Fruit fly (Drosophila melanogaster) whole organism, embryonic: ENCODE measurements around the gene Dok.

Experiments used
- CG10462 ChIP-seq: fragments of 200-800 bp; sonication (Bioruptor generic); optimal IDR thresholded peaks from 2 replicates; lab custom pipeline; 2016; ENCODE audit warnings: missing biosample characterization, missing genetic modification characterization
- CG13624 ChIP-seq: fragments of 200-800 bp; sonication (Bioruptor generic); optimal IDR thresholded peaks from 2 replicates; lab custom pipeline; 2016; ENCODE audit warnings: missing biosample characterization, missing genetic modification characterization
- CG13894 ChIP-seq: fragments of 200-800 bp; sonication (Bioruptor generic); optimal IDR thresholded peaks from 3 replicates; lab custom pipeline; 2018; ENCODE audit warnings: missing biosample characterization, mild to moderate bottlenecking, missing genetic modification characterization, moderate library complexity
- CG15514 ChIP-seq: fragments of 200-800 bp; sonication (Bioruptor generic); optimal IDR thresholded peaks from 3 replicates; lab custom pipeline; 2017; ENCODE audit warnings: missing biosample characterization, missing genetic modification characterization, mild to moderate bottlenecking, moderate library complexity, missing genetic modification reagents
- CG16863 ChIP-seq: fragments of 200-800 bp; sonication (Bioruptor generic); optimal IDR thresholded peaks from 3 replicates; lab custom pipeline; 2016; ENCODE audit warnings: missing biosample characterization, missing genetic modification characterization
- CG17912 ChIP-seq: fragments of 200-800 bp; sonication (Bioruptor generic); optimal IDR thresholded peaks from 2 replicates; lab custom pipeline; 2018; ENCODE audit warnings: missing biosample characterization, mild to moderate bottlenecking, missing genetic modification characterization
- CG18476 ChIP-seq: fragments of 200-800 bp; sonication (Bioruptor generic); optimal IDR thresholded peaks from 2 replicates; lab custom pipeline; 2016; ENCODE audit warnings: missing biosample characterization, mild to moderate bottlenecking, missing genetic modification characterization
- CG18764 ChIP-seq: fragments of 200-800 bp; sonication (Bioruptor generic); optimal IDR thresholded peaks from 3 replicates; lab custom pipeline; 2016; ENCODE audit warnings: missing biosample characterization, missing genetic modification characterization
- CG2116 ChIP-seq: fragments of 200-800 bp; sonication (Bioruptor generic); optimal IDR thresholded peaks from 3 replicates; lab custom pipeline; 2018; ENCODE audit warnings: missing biosample characterization, mild to moderate bottlenecking, missing genetic modification characterization
- CG30431 ChIP-seq: fragments of 200-800 bp; sonication (Bioruptor generic); optimal IDR thresholded peaks from 2 replicates; lab custom pipeline; 2017; ENCODE audit warnings: missing biosample characterization, missing genetic modification characterization
- CG32772 ChIP-seq: fragments of 200-800 bp; sonication (Bioruptor generic); IDR thresholded peaks from 2 replicates; pipeline ENCODE4 v1.3.6; 2022; ENCODE audit warnings: missing biosample characterization, missing genetic modification characterization
- CG33213 ChIP-seq: fragments of 200-800 bp; sonication (Bioruptor generic); optimal IDR thresholded peaks from 3 replicates; lab custom pipeline; 2016; ENCODE audit warnings: missing biosample characterization, missing genetic modification characterization
- CG34376 ChIP-seq: fragments of 200-800 bp; sonication (Bioruptor generic); optimal IDR thresholded peaks from 2 replicates; lab custom pipeline; 2018; ENCODE audit warnings: missing biosample characterization, mild to moderate bottlenecking, missing genetic modification characterization
- CG34422 ChIP-seq: fragments of 200-800 bp; sonication (Bioruptor generic); IDR thresholded peaks from 3 replicates; pipeline ENCODE4 v1.3.6; 2022; ENCODE audit warnings: missing biosample characterization, missing genetic modification characterization
- CG4282 ChIP-seq: fragments of 200-800 bp; sonication (Bioruptor generic); optimal IDR thresholded peaks from 2 replicates; lab custom pipeline; 2016; ENCODE audit warnings: missing biosample characterization, missing genetic modification characterization
- CG6272 ChIP-seq: fragments of 200-800 bp; sonication (Bioruptor generic); IDR thresholded peaks from 2 replicates; pipeline ENCODE4 v1.3.6; 2022; ENCODE audit warnings: missing biosample characterization, missing genetic modification characterization
- CG7786 ChIP-seq: fragments of 200-800 bp; sonication (Bioruptor generic); optimal IDR thresholded peaks from 2 replicates; lab custom pipeline; 2016; ENCODE audit warnings: missing biosample characterization, missing genetic modification characterization
- CG8089 ChIP-seq: fragments of 200-800 bp; sonication (Bioruptor generic); optimal IDR thresholded peaks from 3 replicates; lab custom pipeline; 2016; ENCODE audit warnings: missing biosample characterization, missing genetic modification characterization
- Deaf1 ChIP-seq: fragments of 200-800 bp; optimal IDR thresholded peaks from 3 replicates; lab custom pipeline; 2019; ENCODE audit warnings: missing biosample characterization, mild to moderate bottlenecking, missing genetic modification characterization, moderate library complexity
- Gsc ChIP-seq: fragments of 200-800 bp; sonication (Bioruptor generic); IDR thresholded peaks from 2 replicates; pipeline ENCODE4 v1.3.6; 2022; ENCODE audit warnings: missing biosample characterization, missing genetic modification characterization
- HLH4C ChIP-seq: fragments of 200-800 bp; sonication (Bioruptor generic); IDR thresholded peaks from 3 replicates; pipeline ENCODE4 v1.3.6; 2022; ENCODE audit warnings: missing biosample characterization, missing genetic modification characterization; ENCODE audit not compliant: partially characterized antibody
- Hr3 ChIP-seq: fragments of 200-800 bp; sonication (Bioruptor generic); optimal IDR thresholded peaks from 3 replicates; lab custom pipeline; 2016; ENCODE audit warnings: missing biosample characterization, missing genetic modification characterization
- MBD-R2 ChIP-seq: fragments of 200-800 bp; sonication (Bioruptor generic); IDR thresholded peaks from 2 replicates; pipeline ENCODE4 v1.3.6; 2022; ENCODE audit warnings: missing biosample characterization, missing genetic modification characterization
- Mes4 ChIP-seq: fragments of 200-800 bp; sonication (Bioruptor generic); optimal IDR thresholded peaks from 2 replicates; lab custom pipeline; 2016; ENCODE audit warnings: missing biosample characterization, missing genetic modification characterization
- Oaz ChIP-seq: fragments of 200-800 bp; sonication (Bioruptor generic); IDR thresholded peaks from 2 replicates; pipeline ENCODE4 v1.3.6; 2022; ENCODE audit warnings: missing biosample characterization, missing genetic modification characterization
- Ravus ChIP-seq: fragments of 200-800 bp; sonication (Bioruptor generic); IDR thresholded peaks from 2 replicates; pipeline ENCODE4 v1.3.6; 2022; ENCODE audit warnings: missing biosample characterization, missing genetic modification characterization
- Scr ChIP-seq: fragments of 200-800 bp; sonication (Bioruptor generic); IDR thresholded peaks from 2 replicates; pipeline ENCODE4 v1.3.6; 2022; ENCODE audit warnings: missing biosample characterization, missing genetic modification characterization; ENCODE audit not compliant: partially characterized antibody
- ara ChIP-seq: fragments of 200-800 bp; sonication (Bioruptor generic); IDR thresholded peaks from 2 replicates; pipeline ENCODE4 v1.3.6; 2022; ENCODE audit warnings: missing biosample characterization, missing genetic modification characterization
- ash1 ChIP-seq: fragments of 200-800 bp; sonication (Bioruptor generic); optimal IDR thresholded peaks from 2 replicates; lab custom pipeline; 2018; ENCODE audit warnings: missing biosample characterization, mild to moderate bottlenecking, missing genetic modification characterization
- az2 ChIP-seq: fragments of 200-800 bp; sonication (Bioruptor generic); optimal IDR thresholded peaks from 3 replicates; lab custom pipeline; 2016; ENCODE audit warnings: missing biosample characterization, missing genetic modification characterization
- br ChIP-seq: fragments of >200 bp; optimal IDR thresholded peaks from 2 replicates; lab custom pipeline; 2017
- chn ChIP-seq: fragments of 200-800 bp; sonication (Bioruptor generic); optimal IDR thresholded peaks from 2 replicates; lab custom pipeline; 2016; ENCODE audit warnings: missing biosample characterization, missing genetic modification characterization
- dan ChIP-seq: fragments of 200-800 bp; sonication (Bioruptor generic); IDR thresholded peaks from 2 replicates; pipeline ENCODE4 v1.3.6; 2022; ENCODE audit warnings: missing biosample characterization, missing genetic modification characterization
- dmrt11E ChIP-seq: fragments of 200-800 bp; sonication (Bioruptor generic); optimal IDR thresholded peaks from 3 replicates; lab custom pipeline; 2018; ENCODE audit warnings: missing biosample characterization, mild to moderate bottlenecking, missing genetic modification characterization, moderate library complexity
- ems ChIP-seq: fragments of 200-800 bp; sonication (Bioruptor generic); optimal IDR thresholded peaks from 3 replicates; lab custom pipeline; 2016; ENCODE audit warnings: missing biosample characterization, missing genetic modification characterization
- gcm ChIP-seq: fragments of 200-800 bp; sonication (Bioruptor generic); optimal IDR thresholded peaks from 2 replicates; lab custom pipeline; 2019; ENCODE audit warnings: missing biosample characterization, mild to moderate bottlenecking, missing genetic modification characterization, moderate library complexity
- gem ChIP-seq: fragments of 200-800 bp; sonication (Bioruptor generic); optimal IDR thresholded peaks from 2 replicates; lab custom pipeline; 2019; ENCODE audit warnings: missing biosample characterization, mild to moderate bottlenecking, missing genetic modification characterization, moderate library complexity
- her ChIP-seq: fragments of 200-800 bp; sonication (Bioruptor generic); optimal IDR thresholded peaks from 2 replicates; lab custom pipeline; 2016; ENCODE audit warnings: missing biosample characterization, missing genetic modification characterization
- mam ChIP-seq: fragments of 200-800 bp; sonication (Bioruptor generic); optimal IDR thresholded peaks from 3 replicates; lab custom pipeline; 2016; ENCODE audit warnings: missing biosample characterization, missing genetic modification characterization
- nau ChIP-seq: fragments of 200-800 bp; sonication (Bioruptor generic); optimal IDR thresholded peaks from 3 replicates; lab custom pipeline; 2017; ENCODE audit warnings: missing biosample characterization, mild to moderate bottlenecking, missing genetic modification characterization, missing genetic modification reagents
- odd ChIP-seq: fragments of 200-800 bp; sonication (Bioruptor generic); optimal IDR thresholded peaks from 2 replicates; lab custom pipeline; 2017; ENCODE audit warnings: missing biosample characterization, mild to moderate bottlenecking, missing genetic modification characterization
- pan ChIP-seq, 4 experiments: fragments of >200 bp in 3 of 4; fragments of 200-800 bp in 1 of 4; sonication (Bioruptor generic) in 1 of 4; optimal IDR thresholded peaks in 3 of 4; IDR thresholded peaks in 1 of 4; 2 replicates each; pipeline versions ENCODE4 v1.3.6 to Lab custom; 2017 to 2022; ENCODE audit warnings: missing biosample characterization in 2 of 4, missing genetic modification characterization in 2 of 4, mixed read lengths in 1 of 4
- prd ChIP-seq, 3 experiments: fragments of >200 bp in 2 of 3; fragments of 200-800 bp in 1 of 3; sonication (Bioruptor generic) in 1 of 3; optimal IDR thresholded peaks in 2 of 3; IDR thresholded peaks in 1 of 3; 2 replicates in 2 of 3; 3 replicates in 1 of 3; pipeline versions ENCODE4 v1.3.6 to Lab custom; 2017 to 2022; ENCODE audit warnings: missing biosample characterization in 1 of 3, missing genetic modification characterization in 1 of 3
- pros ChIP-seq: fragments of 200-800 bp; sonication (Bioruptor generic); optimal IDR thresholded peaks from 3 replicates; lab custom pipeline; 2019; ENCODE audit warnings: missing biosample characterization, mild to moderate bottlenecking, missing genetic modification characterization, moderate library complexity
- slp2 ChIP-seq: fragments of 200-800 bp; sonication (Bioruptor generic); optimal IDR thresholded peaks from 2 replicates; lab custom pipeline; 2016; ENCODE audit warnings: missing biosample characterization, missing genetic modification characterization
- tap ChIP-seq: fragments of 200-800 bp; optimal IDR thresholded peaks from 3 replicates; lab custom pipeline; 2019; ENCODE audit warnings: missing biosample characterization, mild to moderate bottlenecking, missing genetic modification characterization, moderate library complexity
- tna ChIP-seq: fragments of 200-800 bp; sonication (Bioruptor generic); IDR thresholded peaks from 2 replicates; pipeline ENCODE4 v1.3.6; 2022; ENCODE audit warnings: missing biosample characterization, missing genetic modification characterization; ENCODE audit not compliant: partially characterized antibody
- trh ChIP-seq: fragments of 200-800 bp; sonication (Bioruptor generic); optimal IDR thresholded peaks from 2 replicates; lab custom pipeline; 2016; ENCODE audit warnings: missing biosample characterization, missing genetic modification characterization
- ttk ChIP-seq: fragments of 200-800 bp; sonication (Bioruptor generic); IDR thresholded peaks from 2 replicates; pipeline ENCODE4 v2.1.2; 2022; ENCODE audit warnings: missing biosample characterization, missing genetic modification characterization
- tup ChIP-seq: fragments of 200-800 bp; sonication (Bioruptor generic); optimal IDR thresholded peaks from 2 replicates; lab custom pipeline; 2016; ENCODE audit warnings: missing biosample characterization, mild to moderate bottlenecking, missing genetic modification characterization, moderate library complexity

The Dok gene

DNA sequence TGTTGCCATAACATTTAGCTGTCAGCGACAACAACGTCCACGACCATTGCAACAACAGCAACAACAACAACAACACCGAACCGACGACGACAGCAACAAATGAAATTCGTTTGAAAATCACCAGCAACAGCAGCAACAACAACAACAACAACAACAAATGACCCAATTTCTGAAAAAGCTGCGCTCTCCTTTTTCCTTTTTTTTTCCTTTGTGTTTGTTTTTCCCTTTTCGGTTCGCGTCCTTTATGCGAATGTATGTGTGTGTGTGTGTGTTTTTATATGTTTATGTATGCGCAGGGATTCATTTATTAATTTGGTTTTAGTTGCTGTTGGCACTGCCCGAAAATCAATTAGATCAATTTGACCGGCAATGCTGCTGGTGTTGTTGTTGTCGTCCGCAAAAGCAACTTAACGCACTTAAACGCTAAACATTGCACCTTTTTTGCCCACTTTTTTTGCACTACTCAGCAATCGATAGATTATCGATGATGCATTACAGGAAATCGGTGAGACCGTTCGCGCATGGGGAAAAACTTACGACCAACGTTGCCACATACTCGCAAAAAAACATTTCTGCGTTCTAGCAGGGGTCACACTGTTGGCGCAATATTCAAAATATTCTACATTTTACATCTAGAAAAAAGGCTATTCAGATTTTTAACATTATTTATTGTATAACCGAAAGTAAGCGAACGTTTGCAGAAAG is 33.1 kb upstream of the Dok start, which contains the start of gene unc-119 (continued):
- TF ChIP-seq MBD-R2 (GFP tag; lab: Robert Waterston, UW), result peak; percentile 46
- TF ChIP-seq ems (GFP tag; lab: Kevin White, UChicago), result no peak
- TF ChIP-seq trh (GFP tag; lab: Kevin White, UChicago), result no peak
- no peak for TF ChIP-seq CG18476 (GFP tag; lab: Kevin White, UChicago)
- TF ChIP-seq pan (optimal IDR thresholded peaks at IDR 0.05; lab: Kevin White, UChicago), result no peak
- no peak for TF ChIP-seq pan (GFP tag; optimal IDR thresholded peaks at IDR 0.05 in 1 of 2, IDR thresholded peaks at IDR 0.05 in 1 of 2)
- TF ChIP-seq nau (GFP tag; lab: Kevin White, UChicago), result no peak
- TF ChIP-seq ara, result no peak
- TF ChIP-seq dan (GFP tag; lab: Robert Waterston, UW), result no peak
- no peak for TF ChIP-seq CG34422 (GFP tag; lab: Robert Waterston, UW)
- no peak for TF ChIP-seq chn (GFP tag; lab: Kevin White, UChicago)
- TF ChIP-seq CG33213 (GFP tag; lab: Kevin White, UChicago), result peak; percentile 53
- no peak for TF ChIP-seq Gsc (GFP tag; lab: Robert Waterston, UW)
- TF ChIP-seq Scr (GFP tag; lab: Robert Waterston, UW), result peak; percentile 67
- peak; percentile 43; the same call in 1 of the 2 replicates for TF ChIP-seq CG6272 (GFP tag; lab: Robert Waterston, UW)
- no peak for TF ChIP-seq tap (tag; lab: Kevin White, UChicago)
- TF ChIP-seq her (GFP tag; lab: Kevin White, UChicago), result no peak
- TF ChIP-seq gem (tag; lab: Kevin White, UChicago), result no peak
- TF ChIP-seq odd (GFP tag; lab: Kevin White, UChicago), result no peak
- TF ChIP-seq CG4282 (GFP tag; lab: Kevin White, UChicago), result no peak
- TF ChIP-seq Deaf1 (tag; lab: Kevin White, UChicago), result no peak
- no peak for TF ChIP-seq gcm (GFP tag; lab: Kevin White, UChicago)
- no peak for TF ChIP-seq CG13624 (GFP tag; lab: Kevin White, UChicago)
- TF ChIP-seq CG2116 (GFP tag; lab: Kevin White, UChicago), result peak; percentile 79
- peak; percentile 63; the same call in 2 of the 3 replicates for TF ChIP-seq HLH4C (GFP tag; lab: Robert Waterston, UW)
- no peak for TF ChIP-seq CG17912 (GFP tag; lab: Kevin White, UChicago)
- no peak for TF ChIP-seq Hr3 (GFP tag; lab: Kevin White, UChicago)
- no peak for TF ChIP-seq Mes4 (GFP tag; lab: Kevin White, UChicago)
- no peak for TF ChIP-seq az2 (GFP tag; lab: Kevin White, UChicago)
- no peak for TF ChIP-seq CG32772 (GFP tag; lab: Robert Waterston, UW)
- no peak for TF ChIP-seq slp2 (GFP tag; lab: Kevin White, UChicago)
- TF ChIP-seq Ravus (GFP tag; lab: Robert Waterston, UW), result no peak
- TF ChIP-seq mam, result no peak
- no peak for TF ChIP-seq CG30431 (GFP tag; lab: Kevin White, UChicago)
- no peak for TF ChIP-seq CG18764 (GFP tag; lab: Kevin White, UChicago)
- no peak for TF ChIP-seq Oaz (GFP tag; lab: Robert Waterston, UW)
- peak; percentile 49; the same call in 1 of the 2 replicates for TF ChIP-seq tna
- no peak for TF ChIP-seq br (lab: Kevin White, UChicago)
- TF ChIP-seq CG16863 (GFP tag; lab: Kevin White, UChicago), result no peak
- TF ChIP-seq ttk (GFP tag; lab: Robert Waterston, UW), result no peak
- TF ChIP-seq CG34376 (GFP tag; lab: Kevin White, UChicago), result no peak
- no peak for TF ChIP-seq tup (GFP tag; lab: Kevin White, UChicago)
- no peak for TF ChIP-seq ash1 (GFP tag; lab: Kevin White, UChicago)
- TF ChIP-seq CG10462 (GFP tag; lab: Kevin White, UChicago), result no peak
- peak; percentile 52 for TF ChIP-seq CG15514 (GFP tag; lab: Kevin White, UChicago)
- TF ChIP-seq pros (GFP tag; lab: Kevin White, UChicago), result no peak
- TF ChIP-seq prd (optimal IDR thresholded peaks at IDR 0.05; lab: Kevin White, UChicago), result no peak
- TF ChIP-seq prd (GFP tag; IDR thresholded peaks at IDR 0.05; lab: Robert Waterston, UW), result no peak
- TF ChIP-seq CG8089 (GFP tag; lab: Kevin White, UChicago), result no peak
- TF ChIP-seq CG13894, result peak; percentile 55
- no peak for TF ChIP-seq CG7786 (GFP tag; lab: Kevin White, UChicago)
- no peak for TF ChIP-seq dmrt11E
